Fruit fly (Drosophila melanogaster) whole organism: ENCODE measurements around the gene RluA-1.

Experiments used
- Dll ChIP-seq: fragments of >200 bp; optimal IDR thresholded peaks from 2 replicates; lab custom pipeline; 2017
- psq ChIP-seq: fragments of >200 bp; optimal IDR thresholded peaks from 2 replicates; lab custom pipeline; 2017

DNA sequence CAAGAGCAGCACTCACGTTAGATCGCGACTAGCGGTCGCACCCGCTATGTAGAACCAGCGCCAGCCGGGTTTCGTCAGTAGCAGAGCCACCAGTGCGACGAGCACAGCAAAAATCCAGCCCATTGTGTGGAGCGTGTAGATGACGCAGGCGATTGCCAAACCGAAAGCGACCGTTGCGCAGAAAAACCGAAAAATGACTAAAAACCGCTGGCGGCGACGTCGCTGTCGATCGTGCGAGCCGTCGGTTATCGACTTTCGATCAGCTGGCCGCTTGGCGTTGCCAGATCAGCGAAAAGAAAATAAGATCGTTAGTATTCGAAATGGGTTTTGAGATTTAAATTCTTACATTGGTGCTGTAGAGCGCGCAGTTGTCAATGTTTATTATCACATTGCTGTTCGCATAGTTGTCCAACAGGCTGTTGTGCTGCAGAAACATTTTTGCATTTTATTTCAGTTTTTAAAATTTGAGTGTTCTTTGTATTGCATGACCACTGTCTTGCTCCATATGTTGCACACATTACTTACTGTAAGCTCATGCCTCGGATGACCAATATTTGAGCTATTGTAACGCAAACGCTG, 42.4 kb upstream of the RluA-1 start:
- TF ChIP-seq psq (lab: Kevin White, UChicago) (no peak), Dll (lab: Kevin White, UChicago) (no peak)
